Fruit fly (Drosophila melanogaster) S2 (cell line): ENCODE results near the gene sturkopf.

Experiments
- CG8478 ChIP-seq: fragments of >200 bp; optimal IDR thresholded peaks from 2 replicates; lab custom pipeline; 2018
- CTCF ChIP-seq, 2 experiments: fragments of >200 bp; optimal IDR thresholded peaks; 2 replicates each; lab custom pipeline; 2018

sturkopf gene

DNA sequence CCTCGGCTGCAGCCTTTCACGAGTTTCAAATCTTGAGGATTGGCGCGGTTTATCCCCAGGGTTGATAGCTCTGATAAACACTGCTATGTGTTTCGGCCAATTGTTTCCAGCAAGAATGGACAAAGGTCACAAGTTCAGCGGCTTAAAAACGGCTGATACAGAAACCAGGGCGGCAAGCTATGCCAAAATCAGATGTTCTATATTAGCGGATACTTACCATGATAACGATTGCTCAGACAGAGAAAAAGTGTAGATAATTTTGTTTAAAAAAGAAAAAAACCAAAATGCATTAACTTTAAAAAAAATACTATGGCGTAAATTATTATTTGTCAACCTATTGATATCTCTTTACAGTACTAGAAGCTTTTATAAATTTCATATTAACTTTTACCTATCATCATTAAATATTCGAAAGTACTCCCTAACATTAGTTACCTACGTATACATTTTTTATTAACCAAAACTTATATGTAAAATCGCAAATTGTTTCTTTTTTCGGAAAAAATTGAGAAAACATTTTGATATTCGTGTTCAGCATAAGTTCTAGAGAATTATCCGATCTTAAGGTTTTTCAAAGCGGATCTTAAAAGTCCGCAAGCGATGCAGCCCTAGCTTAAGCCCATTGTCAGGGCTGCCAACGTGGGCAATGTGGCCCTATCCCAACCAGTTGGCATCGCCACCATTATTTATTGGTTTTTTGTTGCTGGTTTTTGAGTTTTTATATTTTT lies at the start of gene sturkopf, which contains the start of gene Herc4:
Gene sturkopf (minus strand): TSS at position 339 of the 728 bp plus-strand sequence.
Gene Herc4 (plus strand): TSS at position 658 of the 728 bp plus-strand sequence.
- TF ChIP-seq CTCF (optimal IDR thresholded peaks at IDR 0.05; lab: Kevin White, UChicago): no peak
- no peak for TF ChIP-seq CG8478 (lab: Kevin White, UChicago)

DNA sequence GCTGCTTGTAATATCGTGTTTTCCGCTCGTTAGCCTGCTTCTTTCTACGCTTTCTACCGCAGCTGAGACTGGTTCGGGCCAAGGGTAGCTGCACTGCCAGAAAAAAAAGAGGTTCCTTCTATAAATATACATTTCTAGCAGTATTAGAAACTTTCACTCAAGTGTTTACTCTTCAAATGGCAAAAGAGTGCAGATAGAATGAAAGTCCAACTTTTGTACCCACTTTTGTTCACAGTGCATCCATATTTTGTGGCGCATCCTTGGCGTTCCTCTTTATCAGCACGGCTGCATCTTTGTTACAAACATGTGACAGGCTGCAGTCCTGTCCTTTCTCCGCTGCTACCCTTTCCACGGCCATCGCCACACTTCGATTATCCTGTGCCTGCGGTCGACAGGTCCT lies 45.2 kb upstream of the sturkopf start:
- TF ChIP-seq CG8478 (lab: Kevin White, UChicago): no peak
- TF ChIP-seq CTCF (optimal IDR thresholded peaks at IDR 0.05; lab: Kevin White, UChicago): no peak

DNA sequence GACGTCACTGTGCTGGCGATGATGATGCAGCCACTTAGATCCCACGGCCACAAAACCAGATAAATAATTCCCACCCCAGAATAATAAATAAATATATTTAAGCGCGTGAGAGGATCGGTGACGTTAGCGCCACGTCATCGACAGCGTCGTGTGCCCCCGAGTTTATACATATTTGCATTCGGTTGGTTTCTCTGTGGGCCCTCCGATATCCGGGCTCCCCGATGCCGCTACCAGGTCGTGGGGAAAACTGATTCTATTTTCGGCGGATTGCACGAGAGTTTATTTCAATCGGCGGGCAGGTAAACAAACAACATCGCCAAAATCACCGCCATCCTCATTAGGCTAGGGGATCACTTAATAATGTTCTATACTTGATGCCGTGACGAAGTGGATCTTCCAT lies 41.0 kb upstream of the sturkopf start:
- TF ChIP-seq CG8478 (lab: Kevin White, UChicago) (no peak), CTCF (optimal IDR thresholded peaks at IDR 0.05; lab: Kevin White, UChicago) (no peak)

- TF ChIP-seq CTCF (optimal IDR thresholded peaks at IDR 0.05; lab: Kevin White, UChicago) (peak; percentile 90 to 93), CG8478 (lab: Kevin White, UChicago) (no peak)
Observed at dm6 chr3L:1352065-1352464, 38.9 kb upstream of the sturkopf start.

DNA sequence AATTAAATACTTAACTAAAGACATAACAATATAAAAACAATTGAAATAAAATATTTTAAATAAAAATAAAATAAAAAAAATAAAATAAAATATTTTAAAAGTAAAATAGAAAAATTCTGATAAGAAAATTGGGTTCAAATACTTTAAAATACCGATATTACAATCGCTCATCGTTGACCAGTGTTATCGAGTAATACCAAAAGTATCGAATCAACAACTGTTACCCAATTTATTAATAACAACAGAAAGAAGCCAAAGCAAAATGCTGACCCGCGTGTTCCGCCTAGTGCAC lies 37.7 kb upstream of the sturkopf start, which contains the start of gene CG9166:
Gene CG9166 (plus strand): TSS at position 193 of the 292 bp plus-strand sequence.
- TF ChIP-seq CTCF (optimal IDR thresholded peaks at IDR 0.05; lab: Kevin White, UChicago) (no peak), CG8478 (lab: Kevin White, UChicago) (no peak)

DNA sequence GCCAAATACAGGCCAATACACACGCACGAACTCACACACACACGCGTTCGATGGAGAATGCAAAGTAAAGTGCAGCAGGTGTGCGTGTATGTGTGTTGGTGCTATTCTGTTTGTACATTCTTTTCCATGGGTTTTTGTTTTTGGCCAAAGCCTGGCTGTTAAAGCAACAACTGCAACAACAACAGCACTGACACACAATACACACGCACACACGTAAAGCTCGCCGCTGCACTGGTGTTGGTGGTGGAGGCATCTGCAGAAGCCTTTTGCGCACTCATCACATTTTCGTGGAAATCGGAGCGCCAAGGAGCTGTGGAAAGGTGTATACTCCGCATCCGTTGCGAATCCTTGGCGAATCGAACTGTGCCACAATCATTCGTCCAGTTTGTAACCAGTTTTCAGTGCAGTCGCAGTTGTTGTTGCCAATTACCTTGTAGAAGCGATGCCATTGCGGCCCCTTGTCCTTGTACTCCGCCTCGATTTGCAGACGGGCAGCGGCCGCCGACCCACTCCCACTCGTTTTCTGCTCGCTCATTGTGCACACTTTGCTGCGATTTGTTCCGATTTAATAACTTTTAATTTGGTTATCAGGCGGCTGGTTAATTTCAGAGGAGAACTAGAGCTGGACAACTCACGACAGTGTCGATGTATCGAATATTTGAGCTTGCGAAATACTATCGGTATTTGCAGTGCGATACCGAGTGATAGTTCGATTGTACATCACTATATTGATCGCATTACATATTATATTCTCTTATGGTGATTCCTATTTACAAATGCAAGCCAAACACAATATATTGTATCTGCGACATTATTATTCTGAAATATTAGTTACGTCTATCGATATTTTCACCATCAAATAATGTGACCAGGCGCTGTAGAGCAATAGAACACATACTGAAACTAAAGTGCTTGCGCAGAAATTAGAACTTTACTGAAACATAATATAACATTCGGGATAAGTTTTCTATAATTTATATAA lies 37.1 kb upstream of the sturkopf start:
- TF ChIP-seq CTCF (optimal IDR thresholded peaks at IDR 0.05; lab: Kevin White, UChicago) (peak in 1 of 2 experiments; percentile 18), CG8478 (lab: Kevin White, UChicago) (no peak)

- no peak for TF ChIP-seq CTCF (optimal IDR thresholded peaks at IDR 0.05; lab: Kevin White, UChicago)
- TF ChIP-seq CG8478 (lab: Kevin White, UChicago): no peak
Observed at dm6 chr3L:1349397-1349796, 36.2 kb upstream of the sturkopf start.

- TF ChIP-seq CTCF (optimal IDR thresholded peaks at IDR 0.05; lab: Kevin White, UChicago): no peak
- TF ChIP-seq CG8478 (lab: Kevin White, UChicago): no peak
Observed at dm6 chr3L:1348935-1349334, 35.8 kb upstream of the sturkopf start.

- TF ChIP-seq CG8478 (lab: Kevin White, UChicago) (no peak), CTCF (optimal IDR thresholded peaks at IDR 0.05; lab: Kevin White, UChicago) (no peak)
Observed at dm6 chr3L:1348248-1348647, 35.1 kb upstream of the sturkopf start.

DNA sequence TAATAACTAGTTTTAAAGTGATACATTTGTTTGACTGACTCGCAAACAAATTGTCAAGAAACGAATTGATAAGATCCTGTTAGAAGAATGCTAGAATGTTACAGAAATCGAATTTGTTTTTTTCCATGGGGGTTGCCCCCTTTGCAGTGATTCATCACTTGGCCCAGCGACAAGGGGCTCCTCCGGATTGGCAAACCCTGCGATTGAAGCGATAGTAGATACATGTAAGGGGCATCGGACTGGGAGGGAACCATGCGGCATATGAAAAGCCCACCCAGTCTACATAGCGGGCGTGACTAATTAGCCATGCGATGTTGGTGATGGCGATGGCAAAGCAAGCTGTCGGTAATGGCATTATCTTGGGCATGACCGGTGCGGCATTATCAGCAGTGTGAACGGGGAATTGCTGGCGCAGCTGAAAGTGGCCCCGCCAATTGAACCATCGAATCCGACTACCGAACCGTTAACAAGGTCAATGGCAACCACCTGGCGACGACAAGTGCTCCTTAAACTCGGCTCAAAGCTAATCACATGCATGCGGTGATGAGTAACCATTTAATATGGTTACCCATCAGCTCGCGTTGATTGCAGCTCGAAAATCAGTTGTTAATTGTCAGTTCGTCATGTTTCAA lies 33.9 kb upstream of the sturkopf start:
- TF ChIP-seq CTCF (optimal IDR thresholded peaks at IDR 0.05; lab: Kevin White, UChicago) (no peak), CG8478 (lab: Kevin White, UChicago) (no peak)

dm6 chr3L:1342133-1342580 lies 29.0 kb upstream of the sturkopf start, which contains the start of gene indra:
indra (minus strand) TSS chr3L:1342403.
- no peak for TF ChIP-seq CG8478 (lab: Kevin White, UChicago)
- no peak for TF ChIP-seq CTCF (optimal IDR thresholded peaks at IDR 0.05; lab: Kevin White, UChicago)

DNA sequence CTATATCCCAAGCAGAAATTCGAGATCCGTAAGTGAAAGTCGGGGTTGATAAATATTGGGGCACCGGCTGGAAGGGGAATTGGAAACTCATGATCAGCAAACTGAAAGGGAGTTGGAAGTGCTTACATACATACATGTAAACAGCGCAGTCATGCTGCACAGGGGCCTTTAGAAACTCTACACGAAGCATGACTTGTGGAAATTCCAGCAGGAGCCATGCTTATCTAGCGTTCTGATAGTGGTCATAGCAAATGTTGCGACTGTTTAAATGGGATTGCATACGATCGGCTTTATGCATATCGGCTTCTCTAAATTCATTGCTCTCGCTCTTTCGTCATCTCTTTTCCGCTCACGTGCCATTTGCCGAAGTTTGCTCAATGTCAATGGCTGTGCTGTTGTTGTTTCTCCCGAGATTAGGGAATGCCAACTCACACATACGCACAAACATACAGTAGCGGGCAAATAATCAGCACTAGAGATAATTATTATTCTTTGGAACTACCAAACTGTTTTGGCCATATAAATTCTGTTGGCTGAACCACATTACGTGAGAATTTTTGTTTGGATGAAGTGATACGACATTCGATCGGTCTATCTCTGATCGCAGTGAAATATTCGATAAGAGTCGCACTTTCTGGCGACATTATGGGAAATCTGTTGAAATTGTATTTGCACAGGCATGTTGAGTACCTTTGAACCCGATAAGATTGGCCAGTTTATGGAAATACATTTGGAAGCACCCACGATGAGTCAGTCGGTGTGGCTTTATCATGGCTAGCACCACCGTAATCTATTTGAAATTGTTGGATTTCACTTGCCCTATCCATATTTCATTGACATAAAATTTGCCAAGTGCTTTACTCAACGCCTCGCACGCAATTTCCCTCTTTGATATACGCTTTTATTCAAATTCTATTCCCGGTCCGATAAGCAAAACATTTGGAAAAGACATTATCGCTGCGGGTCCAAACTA lies 23.1 kb upstream of the sturkopf start:
- TF ChIP-seq CG8478 (lab: Kevin White, UChicago): no peak
- TF ChIP-seq CTCF (optimal IDR thresholded peaks at IDR 0.05; lab: Kevin White, UChicago): no peak

- TF ChIP-seq CTCF (optimal IDR thresholded peaks at IDR 0.05; lab: Kevin White, UChicago) (no peak), CG8478 (lab: Kevin White, UChicago) (no peak)
Observed at dm6 chr3L:1335428-1335764, 22.2 kb upstream of the sturkopf start.
